Worm (Caenorhabditis elegans): ENCODE measurements around the gene got-1.2.
"Not testable (repeated sequence)": the region's sequence is repeated elsewhere in the genome, so short reads cannot be mapped to it uniquely, and the experiment has no call there.

The got-1.2 gene

ce11 chrX:16792700-16793176 lies at the start of gene got-1.2:
Gene got-1.2, minus strand, starts transcription at chrX:16793126.
- TF ChIP-seq efl-1 (optimal IDR thresholded peaks at IDR 0.05) (no peak), efl-1 (GFP tag; optimal IDR thresholded peaks at IDR 0.05 in 1 of 2) (peak in 1 of 2 experiments; percentile 75), fos-1 (tag; optimal IDR thresholded peaks at IDR 0.05) (no peak)

- no peak for TF ChIP-seq C04F5.9 (tag; optimal IDR thresholded peaks at IDR 0.05)
- TF ChIP-seq aly-2 (tag; optimal IDR thresholded peaks at IDR 0.05) = no peak
Measured at ce11 chrX:16840738-16841137, 47.8 kb upstream of the got-1.2 start, which contains the start of gene dyla-1. Gene dyla-1, plus strand, starts transcription at chrX:16841038.

- TF ChIP-seq nhr-85 (tag) = no peak
- TF ChIP-seq fos-1 (tag; optimal IDR thresholded peaks at IDR 0.05) = no peak
Measured at ce11 chrX:16836304-16836703, 43.4 kb upstream of the got-1.2 start, which contains the start of gene F41G4.7. Gene F41G4.7, minus strand, starts transcription at chrX:16836404.

ce11 chrX:16834691-16835090 lies 41.8 kb upstream of the got-1.2 start, which contains the start of gene F41G4.13:
Gene F41G4.13, minus strand, starts transcription at chrX:16834791.
- not testable (repeated sequence) for TF ChIP-seq nhr-20 (tag; optimal IDR thresholded peaks at IDR 0.05); nhr-85 (tag); fkh-8 (tag; optimal IDR thresholded peaks at IDR 0.05)

ce11 chrX:16826500-16826899 lies 33.6 kb upstream of the got-1.2 start:
- no peak for TF ChIP-seq unc-98 (GFP tag; IDR thresholded peaks at IDR 0.05)
- no peak for TF ChIP-seq efl-1 (optimal IDR thresholded peaks at IDR 0.05)
- TF ChIP-seq efl-1 (GFP tag; optimal IDR thresholded peaks at IDR 0.05 in 1 of 2) = no peak
- no peak for TF ChIP-seq swsn-7 (tag; optimal IDR thresholded peaks at IDR 0.05)
- no peak for TF ChIP-seq fkh-4 (tag; optimal IDR thresholded peaks at IDR 0.05; ENCODE audit: borderline replicate concordance)
- TF ChIP-seq aly-2 (tag; optimal IDR thresholded peaks at IDR 0.05) = no peak
- no peak for TF ChIP-seq lin-35 (GFP tag; optimal IDR thresholded peaks at IDR 0.05)
- no peak for TF ChIP-seq unc-86 (tag; optimal IDR thresholded peaks at IDR 0.05)
- TF ChIP-seq pax-3 (tag; optimal IDR thresholded peaks at IDR 0.05) = no peak
- TF ChIP-seq snpc-4 (tag; optimal IDR thresholded peaks at IDR 0.05) = no peak
- no peak for TF ChIP-seq ceh-63 (GFP tag; optimal IDR thresholded peaks at IDR 0.05)
- no peak for TF ChIP-seq egl-27 (tag; optimal IDR thresholded peaks at IDR 0.05)
- no peak for TF ChIP-seq isw-1 (GFP tag; IDR thresholded peaks at IDR 0.05)
- TF ChIP-seq ceh-8 (GFP tag; optimal IDR thresholded peaks at IDR 0.05) = no peak

ce11 chrX:16825358-16825757 lies 32.4 kb upstream of the got-1.2 start, which contains the start of gene sto-5:
Gene sto-5, minus strand, starts transcription at chrX:16825458.
- TF ChIP-seq nhr-76 (tag; optimal IDR thresholded peaks at IDR 0.05) (no peak), pax-3 (tag; optimal IDR thresholded peaks at IDR 0.05) (no peak), nhr-20 (tag; optimal IDR thresholded peaks at IDR 0.05) (no peak), fkh-4 (tag; optimal IDR thresholded peaks at IDR 0.05; ENCODE audit: borderline replicate concordance) (no peak), C34B4.2 (tag; optimal IDR thresholded peaks at IDR 0.05) (no peak), Y116A8C.19 (tag; optimal IDR thresholded peaks at IDR 0.05; ENCODE audit: borderline replicate concordance) (no peak), nhr-19 (GFP tag; conservative IDR thresholded peaks at IDR 0.05) (no peak), nhr-28 (tag; optimal IDR thresholded peaks at IDR 0.05) (no peak), mep-1 (tag; optimal IDR thresholded peaks at IDR 0.05) (no peak)

ce11 chrX:16821533-16821932 lies 28.6 kb upstream of the got-1.2 start:
- TF ChIP-seq mef-2 (tag; optimal IDR thresholded peaks at IDR 0.05) (no peak), sox-4 (tag; optimal IDR thresholded peaks at IDR 0.05) (no peak), tbx-2 (tag; optimal IDR thresholded peaks at IDR 0.05) (no peak), C34B4.2 (tag; optimal IDR thresholded peaks at IDR 0.05) (no peak), nhr-237 (tag; optimal IDR thresholded peaks at IDR 0.05) (no peak), lir-3 (tag; optimal IDR thresholded peaks at IDR 0.05; ENCODE audit: poor library complexity) (no peak), C04F5.9 (tag; optimal IDR thresholded peaks at IDR 0.05) (no peak), unc-86 (tag; optimal IDR thresholded peaks at IDR 0.05) (no peak), nhr-84 (tag; optimal IDR thresholded peaks at IDR 0.05) (no peak), alr-1 (tag; optimal IDR thresholded peaks at IDR 0.05; ENCODE audit: borderline replicate concordance) (no peak), zip-4 (GFP tag; optimal IDR thresholded peaks at IDR 0.05) (no peak), unc-130 (tag; optimal IDR thresholded peaks at IDR 0.05) (no peak), nhr-20 (tag; optimal IDR thresholded peaks at IDR 0.05) (no peak), snpc-4 (tag; optimal IDR thresholded peaks at IDR 0.05) (no peak), ets-5 (GFP tag; IDR thresholded peaks at IDR 0.05) (no peak)

All from whole organism, L1 larva.